Fruit fly (Drosophila melanogaster) whole organism, larva: ENCODE data around the gene AstCC.

Experiments
- noc ChIP-seq: fragments of 200-800 bp; sonication (Bioruptor generic); optimal IDR thresholded peaks from 3 replicates; lab custom pipeline; 2019; ENCODE audit warnings: missing biosample characterization, mild to moderate bottlenecking, missing genetic modification characterization, moderate library complexity

AstCC gene

dm6 chr2L:11073947-11074346 is 11.1 kb downstream of the AstCC start:
- TF ChIP-seq noc (tag; lab: Kevin White, UChicago), result no peak

DNA sequence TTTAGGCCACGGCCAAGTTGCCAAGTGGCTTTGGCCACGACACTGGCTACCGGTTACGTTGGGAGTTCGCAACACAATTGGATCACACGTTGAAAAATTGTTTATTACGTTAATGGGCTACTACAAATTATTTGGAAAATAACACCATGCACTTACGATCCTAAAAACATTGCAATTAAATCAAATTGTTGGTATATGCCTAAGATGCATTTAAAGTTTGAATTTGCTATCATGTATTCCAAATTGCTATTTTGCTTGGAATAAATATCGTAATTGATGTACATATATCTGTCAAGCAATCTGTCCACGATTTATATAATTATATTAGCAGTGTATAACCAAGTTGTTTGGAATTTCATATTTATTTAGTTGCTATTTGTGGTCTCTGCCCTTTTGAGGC is 12.1 kb downstream of the AstCC start:
- TF ChIP-seq noc (tag; lab: Kevin White, UChicago), result no peak

DNA sequence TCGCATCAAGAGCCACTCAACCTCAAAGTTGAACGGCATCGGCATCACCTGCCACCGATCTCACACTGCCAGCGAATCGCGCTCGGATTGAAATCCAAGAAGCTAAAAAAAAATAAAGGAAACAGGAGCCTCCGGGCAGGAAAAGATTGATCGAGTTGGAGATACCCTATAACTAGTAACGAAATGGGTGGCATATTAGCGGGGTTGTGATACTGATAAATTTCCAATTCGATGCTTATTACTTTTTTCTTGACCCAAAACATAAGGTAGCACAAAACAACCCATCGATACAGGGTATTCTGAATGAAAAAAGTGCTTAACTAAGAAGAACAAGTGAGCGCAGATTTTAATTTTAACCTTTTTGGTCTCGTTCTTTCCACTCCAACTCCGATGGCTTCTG is 12.8 kb downstream of the AstCC start:
- TF ChIP-seq noc (tag; lab: Kevin White, UChicago), result no peak

DNA sequence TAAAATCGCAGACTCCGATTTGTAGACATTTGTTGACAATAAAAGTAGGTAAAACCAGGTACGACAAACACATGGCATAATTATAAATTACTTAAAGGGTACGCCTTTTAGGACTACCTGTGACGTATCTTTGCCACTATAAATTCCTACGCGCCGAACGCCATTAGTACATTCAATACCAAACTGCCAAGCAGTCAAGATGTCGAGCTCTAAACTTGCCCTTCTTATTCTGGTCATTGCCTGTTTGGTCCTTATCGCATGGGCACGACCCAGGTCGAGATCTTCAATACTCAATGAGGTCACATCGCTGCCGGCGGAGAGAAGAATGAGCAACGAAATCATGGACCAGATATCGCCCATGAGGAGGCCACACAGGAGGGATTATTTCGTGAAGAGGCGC is 14.2 kb downstream of the AstCC start, which contains the start of gene CG14915:
CG14915 (plus strand) TSS at position 166 of the 400 bp plus-strand sequence.
- no peak for TF ChIP-seq noc (tag; lab: Kevin White, UChicago)

- TF ChIP-seq noc (tag; lab: Kevin White, UChicago), result no peak
Measured at dm6 chr2L:11069475-11069874, 15.6 kb downstream of the AstCC start.

- TF ChIP-seq noc (tag; lab: Kevin White, UChicago), result no peak
Measured at dm6 chr2L:11068907-11069306, 16.1 kb downstream of the AstCC start.

dm6 chr2L:11068441-11068840 is 16.6 kb downstream of the AstCC start:
- TF ChIP-seq noc (tag; lab: Kevin White, UChicago), result no peak

DNA sequence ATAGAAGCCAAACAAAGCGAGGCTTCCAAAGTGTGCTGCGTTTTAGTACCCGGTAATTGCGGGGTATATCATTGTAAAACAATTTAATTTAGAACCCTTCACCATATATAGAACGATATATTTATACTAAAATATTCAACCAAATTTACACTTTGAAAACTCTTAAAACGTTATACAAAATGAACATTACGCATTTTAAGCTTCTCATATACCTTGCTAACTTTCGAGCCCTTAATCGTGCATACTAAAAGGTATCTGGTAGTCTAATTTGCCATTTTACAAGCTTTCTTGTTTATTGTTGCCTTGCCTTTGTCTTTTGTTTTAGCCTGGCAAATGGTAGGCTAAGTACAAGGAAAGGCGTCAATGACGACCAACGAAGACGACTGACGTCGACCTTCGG is 17.1 kb downstream of the AstCC start:
- no peak for TF ChIP-seq noc (tag; lab: Kevin White, UChicago)

DNA sequence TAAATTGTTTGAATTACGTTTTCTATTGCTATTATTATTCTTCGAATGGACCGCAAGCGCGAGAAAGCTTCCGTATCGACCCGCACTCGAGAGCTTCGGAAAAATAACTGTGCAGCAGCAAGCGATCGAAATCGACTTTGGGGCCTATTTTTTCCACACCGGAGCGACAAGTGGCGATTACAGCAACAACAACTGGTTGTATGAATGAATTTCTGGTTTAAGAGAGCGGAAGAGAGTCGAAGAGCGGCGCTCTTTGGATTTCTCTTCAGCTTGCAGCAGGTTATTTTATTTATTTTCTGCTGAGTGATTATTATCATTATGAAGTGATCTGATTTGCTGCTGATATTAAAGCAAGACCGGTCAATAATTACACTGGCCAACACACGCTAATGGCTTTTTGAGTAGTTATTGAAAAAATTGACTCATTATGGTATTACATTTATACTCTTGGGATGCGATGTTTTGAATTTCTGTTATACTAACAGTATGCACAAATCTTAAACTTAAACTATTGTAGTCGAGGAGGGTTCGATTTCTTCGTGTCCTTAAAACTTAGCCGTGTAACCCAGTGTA is 18.1 kb downstream of the AstCC start, which contains the start of gene Samuel:
Samuel (minus strand) TSS at position 112 of the 573 bp plus-strand sequence.
- no peak for TF ChIP-seq noc (tag; lab: Kevin White, UChicago)

DNA sequence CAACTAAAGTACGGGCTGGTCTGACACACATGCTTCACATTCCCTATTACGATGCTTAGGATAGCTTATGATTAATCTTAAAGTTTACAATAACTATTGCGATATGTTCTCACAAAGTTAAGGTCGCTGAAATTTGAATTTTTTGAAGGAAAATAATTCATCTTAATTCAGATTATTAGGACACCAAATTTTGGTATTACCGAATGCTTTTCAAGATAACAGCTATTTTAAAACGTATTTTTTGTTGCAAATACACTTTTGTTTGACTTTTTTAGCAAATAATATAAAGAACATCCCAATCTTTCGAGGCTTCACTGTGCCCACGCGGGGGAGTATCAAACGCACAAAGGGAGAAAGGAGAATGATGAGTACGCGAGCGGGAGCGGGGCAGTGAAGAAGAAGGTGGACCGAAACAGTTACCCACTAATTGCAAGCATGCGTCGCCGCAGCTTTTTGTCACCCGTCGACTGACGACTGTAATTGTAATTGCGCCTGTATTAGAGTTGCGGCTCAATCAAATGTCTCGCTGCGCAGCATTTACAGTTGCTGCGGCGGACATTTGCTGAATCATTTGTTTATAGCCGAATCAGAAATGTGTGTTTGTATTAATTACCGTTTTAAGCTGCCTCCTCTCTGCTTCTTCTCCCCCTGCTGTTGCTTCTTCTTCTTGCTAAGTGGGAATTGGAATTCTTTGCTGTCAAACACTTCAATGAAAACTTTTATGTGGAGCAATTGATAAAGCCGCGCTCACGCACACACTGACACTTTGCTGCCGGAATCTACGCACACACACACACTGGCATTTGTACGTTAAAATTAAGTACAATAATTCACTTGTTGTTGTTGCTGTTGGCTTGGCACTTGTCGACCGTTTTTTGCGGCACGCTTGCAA is 18.9 kb downstream of the AstCC start:
- TF ChIP-seq noc (tag; lab: Kevin White, UChicago), result peak; percentile 73

DNA sequence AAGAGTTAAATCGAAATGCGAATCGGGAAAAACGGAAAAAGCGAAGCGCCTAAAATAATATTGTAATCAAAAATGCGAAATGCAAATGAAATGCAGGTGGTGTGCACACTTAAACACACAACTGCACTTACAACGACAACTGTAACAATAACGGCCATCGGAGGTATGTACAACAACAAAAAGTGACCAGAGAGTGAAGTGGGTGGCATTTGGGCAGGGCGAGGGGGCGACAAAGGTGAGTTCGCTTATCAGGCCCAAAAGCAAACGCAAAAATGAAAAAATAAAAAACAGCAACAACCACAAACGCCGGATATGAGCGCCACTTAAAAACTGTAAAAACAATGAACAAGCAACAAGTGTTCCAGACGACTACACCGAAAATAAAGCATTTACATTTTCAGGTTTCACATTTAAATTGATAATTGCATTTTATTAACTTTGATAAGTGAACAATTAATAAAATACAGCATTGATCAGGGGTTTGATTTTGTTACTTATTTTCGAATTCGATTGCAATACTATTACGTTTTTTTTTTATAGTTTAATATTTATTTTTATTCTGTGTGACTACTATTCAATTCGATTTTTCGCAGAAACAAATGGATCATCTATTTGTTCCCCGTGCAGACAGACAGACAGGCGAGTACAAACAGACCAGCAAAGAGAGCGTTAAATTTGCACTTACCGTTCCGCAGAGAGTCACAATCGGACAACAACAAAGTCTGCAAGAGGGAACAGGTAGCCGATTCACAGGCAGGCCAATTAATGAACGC is 19.7 kb downstream of the AstCC start:
- peak; percentile 92 for TF ChIP-seq noc (tag; lab: Kevin White, UChicago)

dm6 chr2L:11061155-11061554 is 23.9 kb downstream of the AstCC start:
- no peak for TF ChIP-seq noc (tag; lab: Kevin White, UChicago)

DNA sequence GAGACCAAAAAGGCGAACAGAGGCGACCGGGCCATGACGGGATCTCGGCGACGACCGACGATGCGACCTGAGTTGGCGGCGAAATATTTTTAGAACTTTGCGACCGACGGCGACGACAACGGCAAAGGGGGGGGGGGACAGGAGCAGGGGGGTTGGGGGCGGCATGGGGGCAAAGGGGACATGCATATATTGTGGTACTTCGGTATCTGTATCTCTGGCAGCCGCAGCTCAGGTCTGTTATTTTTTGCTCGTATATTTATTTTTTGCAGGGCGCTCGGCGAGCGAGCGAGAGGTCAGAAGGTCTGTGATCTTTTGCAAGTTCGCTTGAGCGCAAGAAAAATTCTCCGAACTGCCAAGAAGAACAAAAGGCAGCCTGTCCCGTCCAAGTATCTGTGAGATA is 25.8 kb downstream of the AstCC start:
- TF ChIP-seq noc (tag; lab: Kevin White, UChicago), result no peak

- TF ChIP-seq noc (tag; lab: Kevin White, UChicago), result no peak
Measured at dm6 chr2L:11058111-11058665, 26.8 kb downstream of the AstCC start.

dm6 chr2L:11057333-11058110 is 27.5 kb downstream of the AstCC start:
- TF ChIP-seq noc (tag; lab: Kevin White, UChicago), result peak; percentile 89
